Worm (Caenorhabditis elegans): ENCODE measurements around the gene lgc-56.

Gene lgc-56

DNA sequence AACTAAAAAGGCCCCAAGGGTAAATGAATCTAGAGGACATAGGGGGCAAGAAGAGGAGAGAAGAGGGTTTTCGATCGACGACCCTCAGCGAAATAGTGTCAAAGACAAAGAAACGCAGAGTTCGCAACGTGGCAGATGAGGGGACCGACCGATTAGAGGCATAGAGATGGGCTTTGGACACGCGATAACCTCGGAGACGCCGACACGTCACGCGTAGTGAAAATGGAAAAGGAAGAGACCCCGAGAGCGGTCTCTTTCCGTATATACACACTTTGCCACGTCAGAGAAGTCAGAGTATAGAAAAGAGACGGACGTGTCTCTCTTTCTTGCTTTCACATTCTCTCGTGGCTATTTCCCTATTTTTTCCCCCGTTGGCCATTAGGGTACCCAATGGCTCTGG is 51.3 kb downstream of the lgc-56 start (continued):
- TF ChIP-seq dve-1 (tag; optimal IDR thresholded peaks at IDR 0.05; ENCODE audit: insufficient read depth) (peak; percentile 56), T26A8.4 (GFP tag; IDR thresholded peaks at IDR 0.05) (0 out of 2 replicates have a peak, but pooled peaks have one; percentile 27), egl-43 (GFP tag; IDR thresholded peaks at IDR 0.05) (peak; percentile 78), dmd-8 (GFP tag; IDR thresholded peaks at IDR 0.05) (no peak), dpl-1 (GFP tag; optimal IDR thresholded peaks at IDR 0.05) (peak; percentile 31), rbr-2 (tag; optimal IDR thresholded peaks at IDR 0.05) (peak; percentile 79), madf-9 (GFP tag; conservative IDR thresholded peaks at IDR 0.05) (no peak), nhr-11 (tag; optimal IDR thresholded peaks at IDR 0.05) (peak; percentile 75), mdt-29 (GFP tag; IDR thresholded peaks at IDR 0.05) (no peak), snpc-4 (tag; optimal IDR thresholded peaks at IDR 0.05) (no peak), unc-62 (GFP tag; optimal IDR thresholded peaks at IDR 0.05 in 1 of 2) (peak in 1 of 2 experiments; percentile 48), unc-62 (tag; optimal IDR thresholded peaks at IDR 0.05) (no peak), ceh-20 (GFP tag; IDR thresholded peaks at IDR 0.05) (peak; percentile 67; the same call in 1 of the 2 replicates), nhr-48 (tag; optimal IDR thresholded peaks at IDR 0.05) (peak; percentile 51), ceh-44 (GFP tag; IDR thresholded peaks at IDR 0.05) (0 out of 2 replicates have a peak, but pooled peaks have one; percentile 19), dmd-6 (GFP tag; IDR thresholded peaks at IDR 0.05) (peak; percentile 64), nhr-77 (tag; optimal IDR thresholded peaks at IDR 0.05) (no peak), aha-1 (tag) (peak; percentile 98), set-16 (GFP tag; IDR thresholded peaks at IDR 0.05) (peak; percentile 59; the same call in 1 of the 2 replicates)

DNA sequence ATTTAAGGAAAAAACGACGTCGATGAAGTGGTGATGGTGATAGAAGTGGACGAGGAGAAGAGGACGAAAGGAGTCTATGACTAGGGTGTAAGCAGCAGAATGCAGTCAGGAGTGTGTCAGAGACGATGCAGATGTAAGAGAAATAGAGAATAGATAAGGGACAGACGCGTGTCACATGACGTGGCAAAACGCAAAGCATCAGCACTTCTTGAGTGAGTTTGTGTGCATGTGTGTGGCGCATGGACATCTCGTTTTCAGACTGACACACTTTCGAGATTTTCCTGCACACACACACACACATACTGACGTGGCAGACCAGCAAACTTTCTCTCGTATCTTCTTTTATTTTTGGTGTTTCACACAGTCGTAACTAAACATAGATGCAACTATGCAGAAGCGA is 52.3 kb downstream of the lgc-56 start:
- TF ChIP-seq dmd-6 (GFP tag; IDR thresholded peaks at IDR 0.05): peak; percentile 97
- no peak for TF ChIP-seq ceh-62 (tag; optimal IDR thresholded peaks at IDR 0.05)
- no peak for TF ChIP-seq Y48G9A.11 (GFP tag; IDR thresholded peaks at IDR 0.05)
- TF ChIP-seq snpc-1.2 (GFP tag; IDR thresholded peaks at IDR 0.05): no peak
- peak in 1 of 2 experiments; percentile 65 for TF ChIP-seq daf-16 (GFP tag; optimal IDR thresholded peaks at IDR 0.05)
- peak; percentile 87 for TF ChIP-seq daf-16 (tag; optimal IDR thresholded peaks at IDR 0.05)
- TF ChIP-seq egl-27 (tag; optimal IDR thresholded peaks at IDR 0.05): no peak
- peak; percentile 7 for TF ChIP-seq ama-1 (optimal IDR thresholded peaks at IDR 0.05)
- no peak for TF ChIP-seq sdz-12 (GFP tag; optimal IDR thresholded peaks at IDR 0.05)
- peak; percentile 65 for TF ChIP-seq mep-1 (tag; optimal IDR thresholded peaks at IDR 0.05)
- peak in 1 of 2 experiments; percentile 67 for TF ChIP-seq unc-62 (GFP tag; optimal IDR thresholded peaks at IDR 0.05 in 1 of 2)
- TF ChIP-seq unc-62 (tag; optimal IDR thresholded peaks at IDR 0.05): no peak
- peak; percentile 61; the same call in 1 of the 2 replicates for TF ChIP-seq egl-43 (GFP tag; IDR thresholded peaks at IDR 0.05)
- TF ChIP-seq dpl-1 (GFP tag; optimal IDR thresholded peaks at IDR 0.05): no peak
- no peak for TF ChIP-seq lin-13 (GFP tag; optimal IDR thresholded peaks at IDR 0.05)
- peak; percentile 68 for TF ChIP-seq nhr-102 (tag; optimal IDR thresholded peaks at IDR 0.05)
- TF ChIP-seq daf-8 (GFP tag; IDR thresholded peaks at IDR 0.05): no peak
- TF ChIP-seq lir-3 (tag; optimal IDR thresholded peaks at IDR 0.05): no peak
- TF ChIP-seq nhr-42 (GFP tag; IDR thresholded peaks at IDR 0.05): peak; percentile 57; the same call in 1 of the 2 replicates
- TF ChIP-seq ceh-82 (tag; optimal IDR thresholded peaks at IDR 0.05): no peak
- TF ChIP-seq Y5F2A.4 (GFP tag; optimal IDR thresholded peaks at IDR 0.05): no peak
- no peak for TF ChIP-seq snpc-4 (tag; optimal IDR thresholded peaks at IDR 0.05)
- TF ChIP-seq pha-4 (GFP tag; IDR thresholded peaks at IDR 0.05): no peak
- no peak for TF ChIP-seq pha-4 (tag; optimal IDR thresholded peaks at IDR 0.05)
- no peak for TF ChIP-seq ceh-44 (GFP tag; IDR thresholded peaks at IDR 0.05)
- peak; percentile 80; the same call in 1 of the 2 replicates for TF ChIP-seq ceh-20 (GFP tag; IDR thresholded peaks at IDR 0.05)
- TF ChIP-seq aha-1 (tag): peak; percentile 98
- 0 out of 2 replicates have a peak, but pooled peaks have one; percentile 34 for TF ChIP-seq zfp-3 (GFP tag; conservative IDR thresholded peaks at IDR 0.05)
- TF ChIP-seq nhr-48 (tag; optimal IDR thresholded peaks at IDR 0.05): peak; percentile 82
- no peak for TF ChIP-seq zag-1 (tag; optimal IDR thresholded peaks at IDR 0.05)
- TF ChIP-seq F37D6.2 (tag; optimal IDR thresholded peaks at IDR 0.05): peak; percentile 2
- TF ChIP-seq ZK546.5 (tag; optimal IDR thresholded peaks at IDR 0.05): no peak
- TF ChIP-seq fos-1 (tag; optimal IDR thresholded peaks at IDR 0.05): no peak
- TF ChIP-seq nhr-10 (tag; optimal IDR thresholded peaks at IDR 0.05): peak; percentile 20
- no peak for TF ChIP-seq nhr-41 (GFP tag; IDR thresholded peaks at IDR 0.05)
- TF ChIP-seq mxl-2 (GFP tag; conservative IDR thresholded peaks at IDR 0.05): peak; percentile 57; the same call in 1 of the 2 replicates
- TF ChIP-seq attf-4 (tag; optimal IDR thresholded peaks at IDR 0.05): no peak
- TF ChIP-seq lin-29 (GFP tag; IDR thresholded peaks at IDR 0.05): no peak
- no peak for TF ChIP-seq ceh-28 (tag; optimal IDR thresholded peaks at IDR 0.05)
- no peak for TF ChIP-seq nhr-76 (tag; optimal IDR thresholded peaks at IDR 0.05)
- TF ChIP-seq dmd-8 (GFP tag; IDR thresholded peaks at IDR 0.05): no peak
- TF ChIP-seq Y105C5A.15 (GFP tag; IDR thresholded peaks at IDR 0.05): no peak
